Worm (Caenorhabditis elegans) whole organism, early embryonic: Measurements from ENCODE around the gene C08F1.8.

Experiments used
- ceh-13 ChIP-seq: fragments of 200-800 bp; sonication (Bioruptor generic); optimal IDR thresholded peaks from 2 replicates; lab custom pipeline; 2018; ENCODE audit warnings: mild to moderate bottlenecking, missing genetic modification characterization, missing compliant biosample characterization
- hmbx-1 ChIP-seq: sonication (generic microtip); optimal IDR thresholded peaks from 2 replicates; lab custom pipeline; 2016; ENCODE audit warnings: mild to moderate bottlenecking, missing genetic modification characterization, missing compliant biosample characterization
- tbx-11 ChIP-seq: fragments of 200-800 bp; sonication (Bioruptor generic); IDR thresholded peaks from 2 replicates; pipeline ENCODE4 v1.3.6; 2022; ENCODE audit warnings: missing genetic modification characterization, missing compliant biosample characterization
- tbx-37 ChIP-seq: fragments of 200-800 bp; sonication (Bioruptor generic); conservative IDR thresholded peaks from 2 replicates; pipeline ENCODE4 v1.3.6; 2022; ENCODE audit warnings: missing genetic modification reagents, missing genetic modification characterization, missing compliant biosample characterization

DNA sequence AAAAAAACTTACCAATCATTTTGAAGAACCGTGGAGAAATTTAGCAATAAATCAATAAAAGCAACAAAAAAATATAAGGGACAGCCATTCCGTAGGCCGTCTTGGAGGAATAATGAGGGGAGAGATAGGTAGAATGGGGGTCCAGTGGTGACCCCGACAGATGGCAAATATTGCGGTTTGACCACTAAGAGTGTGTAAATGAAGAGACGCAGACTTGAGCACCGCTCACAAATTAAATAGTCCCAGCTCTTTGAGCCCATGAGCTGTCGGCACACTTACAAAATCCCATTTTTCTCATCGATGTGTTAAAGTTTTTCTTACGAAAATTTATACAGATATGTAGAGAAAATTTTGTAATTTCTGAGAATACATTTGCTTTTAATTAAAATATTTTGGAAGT, 12.7 kb upstream of the C08F1.8 start, which contains the start of gene fbxa-3:
- TF ChIP-seq tbx-11 (GFP tag; lab: Robert Waterston, UW) (no peak), tbx-37 (GFP tag; lab: Robert Waterston, UW) (no peak), hmbx-1 (tag; lab: Kevin White, UChicago) (no peak), ceh-13 (GFP tag; lab: Kevin White, UChicago) (no peak)
